Worm (Caenorhabditis elegans) whole organism, L1 larva: Measurements from ENCODE around the gene srh-184.

Source experiments
- alr-1 ChIP-seq: fragments of 200-800 bp; sonication (Bioruptor generic); optimal IDR thresholded peaks from 2 replicates; lab custom pipeline; 2018; ENCODE audit warnings: borderline replicate concordance, mild to moderate bottlenecking, missing genetic modification characterization, missing compliant biosample characterization
- aly-2 ChIP-seq: fragments of 150-350 bp; optimal IDR thresholded peaks from 2 replicates; lab custom pipeline; 2014; ENCODE audit warnings: missing biosample characterization, missing genetic modification characterization
- ama-1 ChIP-seq: fragments of 150-350 bp; optimal IDR thresholded peaks from 2 replicates; lab custom pipeline; 2014
- dpl-1 ChIP-seq, 3 experiments: fragments of 150-350 bp in 2 of 3; sonication (generic microtip) in 1 of 3; optimal IDR thresholded peaks; 2 replicates each; lab custom pipeline; 2014 to 2017; ENCODE audit warnings: missing biosample characterization in 3 of 3, missing genetic modification characterization in 3 of 3, missing genetic modification reagents in 3 of 3
- dsc-1 ChIP-seq: sonication (generic microtip); optimal IDR thresholded peaks from 2 replicates; lab custom pipeline; 2016; ENCODE audit warnings: mild to moderate bottlenecking, missing genetic modification characterization, missing compliant biosample characterization
- efl-1 ChIP-seq, 4 experiments: fragments of 150-350 bp; optimal IDR thresholded peaks in 3 of 4; peaks in 1 of 4; 1 replicate in 1 of 4; 2 replicates in 3 of 4; lab custom pipeline; 2014; ENCODE audit warnings: missing biosample characterization in 2 of 4, missing genetic modification characterization in 2 of 4, missing genetic modification reagents in 2 of 4
- egl-27 ChIP-seq, 2 experiments: fragments of 150-350 bp in 1 of 2; sonication (generic microtip); optimal IDR thresholded peaks; 3 replicates each; lab custom pipeline; 2017 to 2018; ENCODE audit warnings: missing biosample characterization in 2 of 2, missing genetic modification characterization in 2 of 2, missing genetic modification reagents in 2 of 2
- fkh-10 ChIP-seq: sonication (generic microtip); optimal IDR thresholded peaks from 2 replicates; lab custom pipeline; 2017; ENCODE audit warnings: missing biosample characterization, missing genetic modification reagents, missing genetic modification characterization
- fkh-4 ChIP-seq: sonication (generic microtip); optimal IDR thresholded peaks from 2 replicates; lab custom pipeline; 2016; ENCODE audit warnings: missing compliant biosample characterization, missing genetic modification characterization, borderline replicate concordance
- grh-1 ChIP-seq: fragments of 200-800 bp; sonication (Bioruptor generic); IDR thresholded peaks from 2 replicates; pipeline ENCODE4 v1.3.6; 2022; ENCODE audit warnings: missing genetic modification reagents, missing genetic modification characterization, missing compliant biosample characterization
- hlh-17 ChIP-seq: fragments of 200-800 bp; sonication (Bioruptor generic); optimal IDR thresholded peaks from 2 replicates; lab custom pipeline; 2018; ENCODE audit warnings: missing genetic modification characterization, mild to moderate bottlenecking, missing compliant biosample characterization, moderate library complexity, borderline replicate concordance
- hpl-2 ChIP-seq: fragments of 150-350 bp; optimal IDR thresholded peaks from 2 replicates; lab custom pipeline; 2014; ENCODE audit warnings: missing biosample characterization, missing genetic modification reagents, missing genetic modification characterization
- lin-14 ChIP-seq: fragments of 200-800 bp; sonication (Bioruptor generic); optimal IDR thresholded peaks from 2 replicates; lab custom pipeline; 2018; ENCODE audit warnings: mild to moderate bottlenecking, missing genetic modification characterization, moderate library complexity, missing compliant biosample characterization
- lin-35 ChIP-seq, 2 experiments: fragments of 150-350 bp; optimal IDR thresholded peaks; 2 replicates each; lab custom pipeline; 2014; ENCODE audit warnings: missing biosample characterization in 2 of 2, missing genetic modification characterization in 2 of 2, missing genetic modification reagents in 2 of 2
- lsy-2 ChIP-seq, 2 experiments: fragments of 150-350 bp; optimal IDR thresholded peaks; 2 replicates each; lab custom pipeline; 2014; ENCODE audit warnings: missing biosample characterization in 2 of 2, missing genetic modification characterization in 2 of 2
- mep-1 ChIP-seq: fragments of 150-350 bp; optimal IDR thresholded peaks from 2 replicates; lab custom pipeline; 2014; ENCODE audit warnings: missing biosample characterization, missing genetic modification characterization
- nhr-12 ChIP-seq: sonication (generic microtip); optimal IDR thresholded peaks from 2 replicates; lab custom pipeline; 2017; ENCODE audit warnings: missing biosample characterization, missing genetic modification characterization
- nhr-19 ChIP-seq: fragments of 200-800 bp; sonication (Bioruptor generic); conservative IDR thresholded peaks from 2 replicates; pipeline ENCODE4 v1.3.6; 2022; ENCODE audit warnings: missing genetic modification characterization, missing compliant biosample characterization
- nhr-237 ChIP-seq: fragments of 150-350 bp; optimal IDR thresholded peaks from 2 replicates; lab custom pipeline; 2014; ENCODE audit warnings: missing biosample characterization, missing genetic modification characterization
- nhr-85 ChIP-seq: sonication (generic microtip); peaks from one replicate; lab custom pipeline; 2016; ENCODE audit warnings: missing genetic modification characterization, inconsistent platforms, missing compliant biosample characterization
- pax-3 ChIP-seq: fragments of 200-800 bp; sonication (Bioruptor generic); optimal IDR thresholded peaks from 2 replicates; lab custom pipeline; 2018; ENCODE audit warnings: mild to moderate bottlenecking, missing genetic modification characterization, moderate library complexity, missing compliant biosample characterization
- pqm-1 ChIP-seq: sonication (generic microtip); optimal IDR thresholded peaks from 3 replicates; lab custom pipeline; 2017; ENCODE audit warnings: missing biosample characterization, missing genetic modification characterization
- snu-23 ChIP-seq: sonication (generic microtip); optimal IDR thresholded peaks from 2 replicates; lab custom pipeline; 2016; ENCODE audit warnings: missing genetic modification characterization, missing compliant biosample characterization
- sptf-1 ChIP-seq: fragments of 150-350 bp; optimal IDR thresholded peaks from 2 replicates; lab custom pipeline; 2014; ENCODE audit warnings: missing biosample characterization, missing genetic modification characterization
- swsn-7 ChIP-seq: sonication (generic microtip); optimal IDR thresholded peaks from 2 replicates; lab custom pipeline; 2016; ENCODE audit warnings: missing genetic modification characterization, missing compliant biosample characterization
- unc-130 ChIP-seq: fragments of 150-350 bp; optimal IDR thresholded peaks from 2 replicates; lab custom pipeline; 2017; ENCODE audit warnings: missing biosample characterization, missing genetic modification characterization, inconsistent platforms
- unc-30 ChIP-seq: sonication (generic microtip); optimal IDR thresholded peaks from 2 replicates; lab custom pipeline; 2017; ENCODE audit warnings: missing biosample characterization, missing genetic modification characterization
- unc-62 ChIP-seq: fragments of 150-350 bp; optimal IDR thresholded peaks from 2 replicates; lab custom pipeline; 2014; ENCODE audit warnings: missing biosample characterization, missing genetic modification reagents, missing genetic modification characterization
- unc-86 ChIP-seq: sonication (generic microtip); optimal IDR thresholded peaks from 2 replicates; lab custom pipeline; 2016; ENCODE audit warnings: missing genetic modification characterization, missing compliant biosample characterization
- xbp-1 ChIP-seq: sonication (generic microtip); optimal IDR thresholded peaks from 2 replicates; lab custom pipeline; 2016; ENCODE audit warnings: missing genetic modification characterization, missing compliant biosample characterization
- zip-4 ChIP-seq: fragments of 200-800 bp; sonication (Bioruptor generic); optimal IDR thresholded peaks from 2 replicates; lab custom pipeline; 2018; ENCODE audit warnings: mild to moderate bottlenecking, missing genetic modification characterization, moderate library complexity, missing compliant biosample characterization
- ztf-4 ChIP-seq: fragments of 150-350 bp; optimal IDR thresholded peaks from 2 replicates; lab custom pipeline; 2014; ENCODE audit warnings: missing biosample characterization, missing genetic modification characterization

srh-184 gene

ce11 chrV:10798090-10798489 lies at the start of gene srh-184:
Gene srh-184, minus strand, starts transcription at chrV:10798190.
- TF ChIP-seq unc-30 (no peak), swsn-7 (tag; lab: Kevin White, UChicago) (no peak), grh-1 (GFP tag; lab: Robert Waterston, UW) (no peak)
- TF ChIP-seq, all 84 proteins: peak for 0

ce11 chrV:10846893-10847292 lies 48.9 kb upstream of the srh-184 start, which contains the start of gene C29A12.6:
Gene C29A12.6, plus strand, starts transcription at chrV:10847193.
- TF ChIP-seq dpl-1 (GFP tag; optimal IDR thresholded peaks at IDR 0.05; lab: Kevin White, UChicago) (no peak), alr-1 (tag; lab: Kevin White, UChicago) (no peak), hpl-2 (GFP tag; lab: Kevin White, UChicago) (no peak), nhr-12 (tag; lab: Kevin White, UChicago) (no peak), aly-2 (no peak), swsn-7 (tag; lab: Kevin White, UChicago) (no peak)

- TF ChIP-seq nhr-19 (GFP tag; lab: Robert Waterston, UW) (no peak), lin-14 (GFP tag; lab: Kevin White, UChicago) (peak; percentile 8)
Measured at ce11 chrV:10839398-10839797, 41.4 kb upstream of the srh-184 start.

ce11 chrV:10838204-10838603 lies 40.2 kb upstream of the srh-184 start:
- peak; percentile 27 for TF ChIP-seq lin-14 (GFP tag; lab: Kevin White, UChicago)
- TF ChIP-seq nhr-237 (tag; lab: Kevin White, UChicago) = no peak
- no peak for TF ChIP-seq sptf-1
- TF ChIP-seq, all 84 proteins: peak for 1

- peak; percentile 62 for TF ChIP-seq lin-14 (GFP tag; lab: Kevin White, UChicago)
- peak; percentile 8 for TF ChIP-seq mep-1 (tag; lab: Kevin White, UChicago)
- no peak for TF ChIP-seq pqm-1 (tag; lab: Kevin White, UChicago)
- TF ChIP-seq grh-1 (GFP tag; lab: Robert Waterston, UW) = no peak
- no peak for TF ChIP-seq unc-86 (tag; lab: Kevin White, UChicago)
- no peak for TF ChIP-seq unc-130 (tag; lab: Kevin White, UChicago)
- no peak for TF ChIP-seq hlh-17 (GFP tag; lab: Kevin White, UChicago)
- TF ChIP-seq xbp-1 (tag; lab: Kevin White, UChicago) = no peak
- no peak for TF ChIP-seq egl-27 (tag; optimal IDR thresholded peaks at IDR 0.05; lab: Kevin White, UChicago)
- peak; percentile 15 for TF ChIP-seq fkh-10
Measured at ce11 chrV:10834682-10835219, 36.8 kb upstream of the srh-184 start.

ce11 chrV:10832862-10833261 lies 34.9 kb upstream of the srh-184 start:
- TF ChIP-seq nhr-85 (tag; lab: Kevin White, UChicago) (no peak), ztf-4 (tag; lab: Kevin White, UChicago) (no peak), pax-3 (tag; lab: Kevin White, UChicago) (no peak), fkh-4 (tag; lab: Kevin White, UChicago) (no peak), lin-14 (GFP tag; lab: Kevin White, UChicago) (no peak), ama-1 (lab: Kevin White, UChicago) (no peak), lin-35 (GFP tag; optimal IDR thresholded peaks at IDR 0.05; lab: Kevin White, UChicago) (no peak), zip-4 (no peak), lsy-2 (tag; optimal IDR thresholded peaks at IDR 0.05; lab: Kevin White, UChicago) (no peak), snu-23 (GFP tag; lab: Kevin White, UChicago) (no peak), dsc-1 (tag; lab: Kevin White, UChicago) (no peak), efl-1 (optimal IDR thresholded peaks at IDR 0.05; lab: Kevin White, UChicago) (no peak), efl-1 (GFP tag; optimal IDR thresholded peaks at IDR 0.05 in 1 of 2; lab: Kevin White, UChicago) (no peak), unc-62 (GFP tag; lab: Kevin White, UChicago) (no peak)
